Worm (Caenorhabditis elegans) whole organism, late embryonic: ENCODE results near the gene scl-27.

Experiments used
- F13H6.1 ChIP-seq: sonication (generic microtip); optimal IDR thresholded peaks from 2 replicates; lab custom pipeline; 2016; ENCODE audit warnings: missing genetic modification characterization, missing compliant biosample characterization
- ceh-2 ChIP-seq: sonication (generic microtip); optimal IDR thresholded peaks from 2 replicates; lab custom pipeline; 2016; ENCODE audit warnings: missing genotype, missing genetic modification characterization, missing compliant biosample characterization
- che-1 ChIP-seq: sonication (generic microtip); optimal IDR thresholded peaks from 2 replicates; lab custom pipeline; 2016; ENCODE audit warnings: mild to moderate bottlenecking, missing genetic modification characterization, missing compliant biosample characterization
- fkh-6 ChIP-seq: sonication (generic microtip); optimal IDR thresholded peaks from 2 replicates; lab custom pipeline; 2016; ENCODE audit warnings: missing genetic modification characterization, missing compliant biosample characterization
- hlh-6 ChIP-seq: sonication (generic microtip); optimal IDR thresholded peaks from 2 replicates; lab custom pipeline; 2016; ENCODE audit warnings: missing genotype, missing genetic modification characterization, missing compliant biosample characterization
- lin-11 ChIP-seq: fragments of 200-800 bp; sonication (Bioruptor generic); optimal IDR thresholded peaks from 2 replicates; lab custom pipeline; 2018; ENCODE audit warnings: mild to moderate bottlenecking, missing genetic modification characterization, missing compliant biosample characterization
- pqm-1 ChIP-seq: sonication (generic microtip); optimal IDR thresholded peaks from 2 replicates; lab custom pipeline; 2016; ENCODE audit warnings: missing genetic modification characterization, missing compliant biosample characterization
- sdc-2 ChIP-seq: sonication (generic microtip); optimal IDR thresholded peaks from 2 replicates; lab custom pipeline; 2016; ENCODE audit warnings: missing genotype, missing genetic modification characterization, missing compliant biosample characterization
- ttx-3 ChIP-seq: sonication (generic microtip); optimal IDR thresholded peaks from 2 replicates; lab custom pipeline; 2016; ENCODE audit warnings: missing genetic modification reagents, missing genetic modification characterization, missing compliant biosample characterization
- unc-55 ChIP-seq: sonication (generic microtip); optimal IDR thresholded peaks from 2 replicates; lab custom pipeline; 2017; ENCODE audit warnings: missing biosample characterization, missing genetic modification reagents, missing genetic modification characterization

- no peak for TF ChIP-seq ttx-3 (tag; lab: Kevin White, UChicago)
- TF ChIP-seq fkh-6 (tag; lab: Kevin White, UChicago), result no peak
- TF ChIP-seq ceh-2 (tag; lab: Kevin White, UChicago), result no peak
- no peak for TF ChIP-seq hlh-6 (tag; lab: Kevin White, UChicago)
- TF ChIP-seq pqm-1 (tag; lab: Kevin White, UChicago), result no peak
- TF ChIP-seq unc-55 (GFP tag; lab: Kevin White, UChicago), result no peak
- no peak for TF ChIP-seq F13H6.1 (tag; lab: Kevin White, UChicago)
- no peak for TF ChIP-seq sdc-2 (tag; lab: Kevin White, UChicago)
- TF ChIP-seq che-1 (tag; lab: Kevin White, UChicago), result no peak
- TF ChIP-seq lin-11 (tag; lab: Kevin White, UChicago), result no peak
Observed at ce11 chrV:380186-380585, 19.6 kb upstream of the scl-27 start, which contains the start of gene mltn-8.
